Worm (Caenorhabditis elegans) whole organism, young adult: Measurements from ENCODE around the gene emb-1.
A peak's percentile ranks its signal among the peaks of the same experiment; 100 is the strongest.

Source experiments
- B0035.1 ChIP-seq: sonication (generic microtip); optimal IDR thresholded peaks from 2 replicates; lab custom pipeline; 2016; ENCODE audit warnings: missing genetic modification characterization, mild to moderate bottlenecking, missing compliant biosample characterization, missing genotype, missing genetic modification reagents
- B0261.1 ChIP-seq: sonication (generic microtip); optimal IDR thresholded peaks from 2 replicates; lab custom pipeline; 2016; ENCODE audit warnings: mild to moderate bottlenecking, missing genetic modification characterization, moderate library complexity, missing compliant biosample characterization
- C06A6.2 ChIP-seq: fragments of 200-800 bp; sonication (Bioruptor generic); conservative IDR thresholded peaks from 2 replicates; pipeline ENCODE4 v1.3.6; 2022; ENCODE audit warnings: missing genetic modification characterization, missing compliant biosample characterization
- C17E4.6 ChIP-seq: fragments of 200-800 bp; sonication (Bioruptor generic); IDR thresholded peaks from 2 replicates; pipeline ENCODE4 v1.3.6; 2022; ENCODE audit warnings: missing genetic modification reagents, missing genetic modification characterization, missing compliant biosample characterization
- F22D6.2 ChIP-seq: sonication (generic microtip); optimal IDR thresholded peaks from 2 replicates; lab custom pipeline; 2016; ENCODE audit warnings: mild to moderate bottlenecking, missing genetic modification characterization, missing compliant biosample characterization
- F39B2.1 ChIP-seq: fragments of 200-800 bp; sonication (Bioruptor generic); IDR thresholded peaks from 2 replicates; pipeline ENCODE4 v1.3.6; 2022; ENCODE audit warnings: missing genetic modification reagents, missing genetic modification characterization, missing compliant biosample characterization
- F55B11.4 ChIP-seq: sonication (generic microtip); optimal IDR thresholded peaks from 2 replicates; lab custom pipeline; 2016; ENCODE audit warnings: missing compliant biosample characterization, missing genetic modification characterization, borderline replicate concordance; ENCODE audit not compliant: insufficient read depth
- Y53F4B.3 ChIP-seq: fragments of 200-800 bp; sonication (Bioruptor generic); IDR thresholded peaks from 2 replicates; pipeline ENCODE4 v1.3.6; 2022; ENCODE audit warnings: missing genetic modification reagents, missing genetic modification characterization, missing compliant biosample characterization
- ZK185.1 ChIP-seq: sonication (generic microtip); optimal IDR thresholded peaks from 2 replicates; lab custom pipeline; 2016; ENCODE audit warnings: mild to moderate bottlenecking, missing genetic modification characterization, missing compliant biosample characterization; ENCODE audit not compliant: poor library complexity, severe bottlenecking
- ama-1 ChIP-seq, 3 experiments: fragments of 150-350 bp in 1 of 3; sonication (generic microtip) in 2 of 3; optimal IDR thresholded peaks; 2 replicates each; lab custom pipeline; 2014 to 2018; ENCODE audit warnings: missing biosample characterization in 2 of 3, missing genetic modification characterization in 2 of 3, missing genetic modification reagents in 2 of 3
- attf-3 ChIP-seq: fragments of 200-800 bp; sonication (Bioruptor generic); conservative IDR thresholded peaks from 2 replicates; pipeline ENCODE4 v1.3.6; 2022; ENCODE audit warnings: missing genetic modification reagents, missing genetic modification characterization, missing compliant biosample characterization
- attf-5 ChIP-seq: fragments of 200-800 bp; sonication (Bioruptor generic); optimal IDR thresholded peaks from 2 replicates; lab custom pipeline; 2018; ENCODE audit warnings: mild to moderate bottlenecking, missing genetic modification characterization, missing compliant biosample characterization
- bed-1 ChIP-seq: fragments of 200-800 bp; sonication (Bioruptor generic); IDR thresholded peaks from 2 replicates; pipeline ENCODE4 v1.3.6; 2022; ENCODE audit warnings: missing genetic modification reagents, missing genetic modification characterization, missing compliant biosample characterization
- bed-2 ChIP-seq: fragments of 200-800 bp; sonication (Bioruptor generic); IDR thresholded peaks from 2 replicates; pipeline ENCODE4 v1.3.6; 2022; ENCODE audit warnings: missing genetic modification reagents, missing genetic modification characterization, missing compliant biosample characterization
- cebp-1 ChIP-seq, 2 experiments: fragments of 200-800 bp in 1 of 2; sonication (Bioruptor generic) in 1 of 2; sonication (generic microtip) in 1 of 2; IDR thresholded peaks in 1 of 2; optimal IDR thresholded peaks in 1 of 2; 2 replicates each; pipeline versions ENCODE4 v1.3.6 to Lab custom; 2017 to 2022; ENCODE audit warnings: missing compliant biosample characterization in 2 of 2, missing genetic modification characterization in 2 of 2, mild to moderate bottlenecking in 1 of 2, missing genetic modification reagents in 1 of 2, moderate library complexity in 1 of 2
- cebp-2 ChIP-seq: fragments of 200-800 bp; sonication (Bioruptor generic); IDR thresholded peaks from 2 replicates; pipeline ENCODE4 v1.3.6; 2022; ENCODE audit warnings: missing genetic modification characterization, missing compliant biosample characterization
- ceh-27 ChIP-seq: fragments of 200-800 bp; sonication (Bioruptor generic); optimal IDR thresholded peaks from 2 replicates; lab custom pipeline; 2018; ENCODE audit warnings: mild to moderate bottlenecking, missing genetic modification characterization, moderate library complexity, missing compliant biosample characterization
- ceh-58 ChIP-seq: fragments of 200-800 bp; sonication (Bioruptor generic); IDR thresholded peaks from 2 replicates; pipeline ENCODE4 v1.3.6; 2022; ENCODE audit warnings: missing genetic modification characterization, missing compliant biosample characterization
- chd-7 ChIP-seq: sonication (generic microtip); optimal IDR thresholded peaks from 2 replicates; lab custom pipeline; 2016; ENCODE audit warnings: mild to moderate bottlenecking, missing genetic modification characterization, moderate library complexity, missing compliant biosample characterization
- die-1 ChIP-seq: sonication (generic microtip); optimal IDR thresholded peaks from 2 replicates; lab custom pipeline; 2016; ENCODE audit warnings: missing genotype, mild to moderate bottlenecking, missing genetic modification characterization, missing compliant biosample characterization
- dpff-1 ChIP-seq: sonication (generic microtip); optimal IDR thresholded peaks from 2 replicates; lab custom pipeline; 2017; ENCODE audit warnings: mild to moderate bottlenecking, missing genetic modification characterization, missing compliant biosample characterization
- dpl-1 ChIP-seq: fragments of 150-350 bp; optimal IDR thresholded peaks from 2 replicates; lab custom pipeline; 2014; ENCODE audit warnings: missing biosample characterization, missing genetic modification reagents, missing genetic modification characterization
- gei-17 ChIP-seq: fragments of 200-800 bp; sonication (Bioruptor generic); optimal IDR thresholded peaks from 2 replicates; lab custom pipeline; 2018; ENCODE audit warnings: mild to moderate bottlenecking, missing genetic modification characterization, missing compliant biosample characterization
- him-1 ChIP-seq: sonication (generic microtip); optimal IDR thresholded peaks from 2 replicates; lab custom pipeline; 2016; ENCODE audit warnings: missing genotype, missing genetic modification reagents, missing genetic modification characterization, missing compliant biosample characterization
- hmg-1.2 ChIP-seq: fragments of 200-800 bp; sonication (Bioruptor generic); IDR thresholded peaks from 2 replicates; pipeline ENCODE4 v1.3.6; 2022; ENCODE audit warnings: missing genetic modification reagents, missing genetic modification characterization, missing compliant biosample characterization
- hmg-20 ChIP-seq: fragments of 200-800 bp; sonication (Bioruptor generic); IDR thresholded peaks from 2 replicates; pipeline ENCODE4 v1.3.6; 2022; ENCODE audit warnings: missing genetic modification reagents, missing genetic modification characterization, missing compliant biosample characterization
- let-607 ChIP-seq, 2 experiments: fragments of 200-800 bp in 1 of 2; sonication (Bioruptor generic) in 1 of 2; sonication (generic microtip) in 1 of 2; optimal IDR thresholded peaks; 2 replicates each; lab custom pipeline; 2016 to 2018; ENCODE audit warnings: mild to moderate bottlenecking in 2 of 2, missing compliant biosample characterization in 2 of 2, missing genetic modification characterization in 2 of 2, moderate library complexity in 2 of 2, missing genotype in 1 of 2
- lin-26 ChIP-seq: fragments of 200-800 bp; sonication (Bioruptor generic); IDR thresholded peaks from 2 replicates; pipeline ENCODE4 v1.3.6; 2022; ENCODE audit warnings: missing genetic modification reagents, missing genetic modification characterization, missing compliant biosample characterization
- lin-35 ChIP-seq, 3 experiments: fragments of 150-350 bp in 2 of 3; sonication (generic microtip) in 1 of 3; optimal IDR thresholded peaks; 2 replicates each; lab custom pipeline; 2014 to 2018; ENCODE audit warnings: missing biosample characterization in 3 of 3, missing genetic modification characterization in 3 of 3, missing genetic modification reagents in 3 of 3
- lin-40 ChIP-seq: sonication (generic microtip); optimal IDR thresholded peaks from 2 replicates; lab custom pipeline; 2016; ENCODE audit warnings: missing genetic modification characterization, mild to moderate bottlenecking, missing compliant biosample characterization, missing genotype, missing genetic modification reagents
- madf-3 ChIP-seq: fragments of 200-800 bp; sonication (Bioruptor generic); IDR thresholded peaks from 2 replicates; pipeline ENCODE4 v1.3.6; 2022; ENCODE audit warnings: missing genetic modification reagents, missing genetic modification characterization, missing compliant biosample characterization
- madf-6 ChIP-seq: fragments of 200-800 bp; sonication (Bioruptor generic); IDR thresholded peaks from 2 replicates; pipeline ENCODE4 v1.3.6; 2022; ENCODE audit warnings: missing genetic modification reagents, missing genetic modification characterization, missing compliant biosample characterization
- mes-4 ChIP-seq: sonication (generic microtip); optimal IDR thresholded peaks from 2 replicates; lab custom pipeline; 2016; ENCODE audit warnings: missing genotype, missing genetic modification characterization, missing compliant biosample characterization
- mxl-1 ChIP-seq: sonication (generic microtip); optimal IDR thresholded peaks from 2 replicates; lab custom pipeline; 2016; ENCODE audit warnings: missing genetic modification characterization, missing compliant biosample characterization
- nfya-1 ChIP-seq: sonication (generic microtip); optimal IDR thresholded peaks from 2 replicates; lab custom pipeline; 2017; ENCODE audit warnings: antibody characterized with exemption, missing compliant biosample characterization, missing genetic modification characterization, borderline replicate concordance; ENCODE audit not compliant: insufficient read depth
- nfyb-1 ChIP-seq: fragments of 200-800 bp; sonication (Bioruptor generic); IDR thresholded peaks from 2 replicates; pipeline ENCODE4 v1.3.6; 2022; ENCODE audit warnings: missing genetic modification reagents, missing genetic modification characterization, missing compliant biosample characterization
- nhr-120 ChIP-seq: fragments of 200-800 bp; sonication (Bioruptor generic); IDR thresholded peaks from 2 replicates; pipeline ENCODE4 v1.3.6; 2022; ENCODE audit warnings: missing genetic modification characterization, missing compliant biosample characterization
- nhr-90 ChIP-seq: sonication (generic microtip); optimal IDR thresholded peaks from 2 replicates; lab custom pipeline; 2016; ENCODE audit warnings: missing genotype, mild to moderate bottlenecking, missing genetic modification characterization, missing compliant biosample characterization
- pha-4 ChIP-seq: fragments of 150-350 bp; sonication (generic microtip); optimal IDR thresholded peaks from 2 replicates; lab custom pipeline; 2014; ENCODE audit warnings: missing biosample characterization, missing genetic modification reagents, missing genetic modification characterization
- rec-8 ChIP-seq, 2 experiments: sonication (generic microtip); optimal IDR thresholded peaks; 2 replicates each; lab custom pipeline; 2016; ENCODE audit warnings: mild to moderate bottlenecking in 2 of 2, missing genetic modification characterization in 2 of 2, missing genetic modification reagents in 2 of 2, missing genotype in 2 of 2, missing biosample characterization in 1 of 2, missing compliant biosample characterization in 1 of 2, moderate library complexity in 1 of 2
- rpc-1 ChIP-seq, 2 experiments: fragments of 150-350 bp in 1 of 2; sonication (generic microtip) in 1 of 2; optimal IDR thresholded peaks; 2 replicates each; lab custom pipeline; 2014 to 2018; ENCODE audit warnings: missing biosample characterization in 1 of 2, missing genetic modification characterization in 1 of 2, missing genetic modification reagents in 1 of 2, missing genotype in 1 of 2
- snpc-4 ChIP-seq, 5 experiments: fragments of 150-350 bp in 1 of 5; sonication (generic microtip) in 4 of 5; optimal IDR thresholded peaks; 2 replicates each; lab custom pipeline; 2014 to 2018; ENCODE audit warnings: missing genetic modification characterization in 5 of 5, missing biosample characterization in 3 of 5, antibody characterized with exemption in 2 of 5, mild to moderate bottlenecking in 2 of 5, missing compliant biosample characterization in 2 of 5, missing genotype in 2 of 5, moderate library complexity in 2 of 5, missing genetic modification reagents in 1 of 5
- somi-1 ChIP-seq: fragments of 200-800 bp; sonication (Bioruptor generic); optimal IDR thresholded peaks from 2 replicates; lab custom pipeline; 2018; ENCODE audit warnings: mild to moderate bottlenecking, missing genetic modification characterization, missing compliant biosample characterization
- zim-3 ChIP-seq: sonication (generic microtip); optimal IDR thresholded peaks from 2 replicates; lab custom pipeline; 2017; ENCODE audit warnings: mild to moderate bottlenecking, missing genetic modification characterization, moderate library complexity, missing compliant biosample characterization

Gene emb-1

DNA sequence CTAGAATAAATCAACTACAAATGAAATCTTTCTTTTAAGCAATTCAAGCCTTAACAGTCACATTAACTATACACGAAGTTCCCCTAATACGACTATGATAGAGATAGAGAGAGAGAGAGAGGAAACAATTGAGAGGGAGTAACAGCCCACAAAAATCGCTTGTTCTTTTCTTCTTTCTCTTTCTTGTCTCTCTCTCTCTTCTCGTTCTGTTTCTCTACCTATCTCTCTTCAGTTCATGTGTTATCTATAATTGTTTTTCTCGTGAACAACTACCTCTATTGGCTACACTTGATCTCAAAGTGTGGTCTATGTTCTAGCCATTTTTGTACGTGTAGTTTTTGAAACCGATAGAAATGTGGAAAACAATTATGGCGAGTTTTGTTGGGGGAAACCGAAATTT lies 29.4 kb downstream of the emb-1 start (continued):
- TF ChIP-seq attf-3 (GFP tag; lab: Robert Waterston, UW) (no peak), die-1 (tag; lab: Kevin White, UChicago) (peak; percentile 17), B0035.1 (tag; lab: Kevin White, UChicago) (no peak), bed-1 (GFP tag; lab: Robert Waterston, UW) (no peak), C06A6.2 (no peak), cebp-2 (GFP tag; lab: Robert Waterston, UW) (no peak), ZK185.1 (tag; lab: Kevin White, UChicago) (peak; percentile 42), snpc-4 (GFP tag; optimal IDR thresholded peaks at IDR 0.05; lab: Kevin White, UChicago) (no peak), snpc-4 (tag; optimal IDR thresholded peaks at IDR 0.05; lab: Kevin White, UChicago) (peak in 2 of 4 experiments; percentile 18 to 20), lin-26 (GFP tag; lab: Robert Waterston, UW) (no peak), ceh-27 (GFP tag; lab: Kevin White, UChicago) (peak; percentile 47), hmg-20 (no peak)

DNA sequence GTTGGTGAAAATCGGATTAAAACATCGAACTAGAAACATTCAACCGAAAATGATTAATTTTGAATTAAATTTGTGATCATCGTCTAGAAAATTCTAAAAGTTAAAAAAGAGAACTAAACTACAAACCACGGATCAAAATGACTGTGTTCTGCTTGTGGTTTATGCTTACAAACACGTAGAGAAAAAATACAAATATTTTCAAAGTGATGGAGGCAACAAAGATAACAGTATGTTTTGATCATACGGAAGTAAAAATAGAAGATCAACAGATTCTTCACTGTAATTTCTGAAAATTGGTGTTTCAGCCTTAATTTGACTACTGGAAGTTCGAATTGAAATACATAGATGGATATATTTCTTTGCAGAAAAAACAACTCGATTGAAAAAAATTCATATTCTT lies 30.1 kb downstream of the emb-1 start:
- no peak for TF ChIP-seq snpc-4 (GFP tag; optimal IDR thresholded peaks at IDR 0.05; lab: Kevin White, UChicago)
- no peak for TF ChIP-seq snpc-4 (tag; optimal IDR thresholded peaks at IDR 0.05; lab: Kevin White, UChicago)
- 0 out of 2 replicates have a peak, but pooled peaks have one; percentile 59 for TF ChIP-seq madf-3
- no peak for TF ChIP-seq let-607 (tag; optimal IDR thresholded peaks at IDR 0.05; lab: Kevin White, UChicago)
- TF ChIP-seq attf-3 (GFP tag; lab: Robert Waterston, UW): no peak
- no peak for TF ChIP-seq lin-40 (tag; lab: Kevin White, UChicago)
- no peak for TF ChIP-seq F55B11.4 (tag; lab: Kevin White, UChicago)
- no peak for TF ChIP-seq hmg-1.2 (GFP tag; lab: Robert Waterston, UW)
- TF ChIP-seq cebp-1 (GFP tag; IDR thresholded peaks at IDR 0.05; lab: Robert Waterston, UW): no peak
- TF ChIP-seq cebp-1 (tag; optimal IDR thresholded peaks at IDR 0.05; lab: Kevin White, UChicago): no peak
- no peak for TF ChIP-seq chd-7 (tag; lab: Kevin White, UChicago)
- no peak for TF ChIP-seq lin-35 (GFP tag; optimal IDR thresholded peaks at IDR 0.05; lab: Kevin White, UChicago)
- TF ChIP-seq nfya-1 (tag; lab: Kevin White, UChicago): no peak
- TF ChIP-seq Y53F4B.3 (GFP tag; lab: Robert Waterston, UW): no peak
- TF ChIP-seq ceh-58 (GFP tag; lab: Robert Waterston, UW): no peak
- no peak for TF ChIP-seq somi-1 (GFP tag; lab: Kevin White, UChicago)
- TF ChIP-seq gei-17 (GFP tag; lab: Kevin White, UChicago): no peak
- TF ChIP-seq rpc-1 (optimal IDR thresholded peaks at IDR 0.05; lab: Kevin White, UChicago): no peak
- TF ChIP-seq rpc-1 (tag; optimal IDR thresholded peaks at IDR 0.05; lab: Kevin White, UChicago): no peak
- no peak for TF ChIP-seq dpff-1 (tag; lab: Kevin White, UChicago)
- TF ChIP-seq mes-4 (tag; lab: Kevin White, UChicago): no peak
- TF ChIP-seq nhr-90 (tag; lab: Kevin White, UChicago): no peak
- TF ChIP-seq him-1: no peak
- no peak for TF ChIP-seq dpl-1 (GFP tag; lab: Kevin White, UChicago)
- TF ChIP-seq mxl-1 (tag; lab: Kevin White, UChicago): no peak
- no peak for TF ChIP-seq F22D6.2
- no peak for TF ChIP-seq bed-2 (GFP tag; lab: Robert Waterston, UW)
- no peak for TF ChIP-seq B0035.1 (tag; lab: Kevin White, UChicago)
- no peak for TF ChIP-seq B0261.1 (tag; lab: Kevin White, UChicago)
- 0 out of 2 replicates have a peak, but pooled peaks have one; percentile 29 for TF ChIP-seq nfyb-1 (GFP tag; lab: Robert Waterston, UW)
- TF ChIP-seq F39B2.1: no peak
- TF ChIP-seq ama-1 (optimal IDR thresholded peaks at IDR 0.05; lab: Kevin White, UChicago): no peak
- TF ChIP-seq ama-1 (GFP tag; optimal IDR thresholded peaks at IDR 0.05; lab: Kevin White, UChicago): no peak
- no peak for TF ChIP-seq pha-4 (tag; lab: Kevin White, UChicago)
- 0 out of 2 replicates have a peak, but pooled peaks have one; percentile 20 for TF ChIP-seq madf-6 (GFP tag; lab: Robert Waterston, UW)
- TF ChIP-seq nhr-120: no peak
- TF ChIP-seq attf-5: no peak
- no peak for TF ChIP-seq C17E4.6 (GFP tag; lab: Robert Waterston, UW)
- TF ChIP-seq rec-8 (tag; optimal IDR thresholded peaks at IDR 0.05; lab: Kevin White, UChicago): no peak
- TF ChIP-seq zim-3 (tag; lab: Kevin White, UChicago): no peak
